Fruit fly (Drosophila melanogaster): ENCODE measurements around the gene CG44257.

CG44257 gene

DNA sequence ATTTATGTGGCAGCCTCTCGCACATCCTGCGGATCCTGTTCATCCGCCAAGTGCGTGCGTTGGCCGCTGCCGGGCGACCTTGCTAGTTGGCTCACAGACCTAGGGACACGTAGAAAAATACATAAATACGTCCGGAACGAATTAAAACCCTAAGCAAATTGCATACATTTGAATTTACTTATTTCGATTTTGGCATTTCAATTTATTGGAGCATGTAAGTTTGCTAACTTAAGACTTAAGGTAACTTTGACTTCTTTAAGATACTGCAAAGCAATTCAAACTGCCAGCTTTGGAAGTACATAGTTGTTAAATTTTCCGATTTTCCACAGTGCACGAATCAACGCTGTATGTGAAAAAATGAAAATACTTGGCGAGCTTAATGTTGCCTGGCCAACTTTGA lies 11.0 kb upstream of the CG44257 start, which contains the start of gene CG44259:
CG44259 (minus strand) TSS at position 101 of the 400 bp plus-strand sequence.
- TF ChIP-seq usp (GFP tag; optimal IDR thresholded peaks at IDR 0.05) (no peak), tai (GFP tag; optimal IDR thresholded peaks at IDR 0.05) (no peak), Abd-B (GFP tag; optimal IDR thresholded peaks at IDR 0.05) (no peak), h (GFP tag; optimal IDR thresholded peaks at IDR 0.05) (no peak), Jra (GFP tag; optimal IDR thresholded peaks at IDR 0.05) (no peak), dmrt93B (GFP tag; optimal IDR thresholded peaks at IDR 0.05) (no peak), pan (optimal IDR thresholded peaks at IDR 0.05) (no peak), CG9705 (GFP tag; optimal IDR thresholded peaks at IDR 0.05) (no peak), fru (GFP tag; optimal IDR thresholded peaks at IDR 0.05) (no peak), jim (GFP tag; optimal IDR thresholded peaks at IDR 0.05) (no peak), Dfd (GFP tag; optimal IDR thresholded peaks at IDR 0.05) (no peak)

dm6 chr3R:17283495-17283894 lies 18.4 kb downstream of the CG44257 start, which contains the start of gene CG31418:
Gene CG31418, plus strand, starts transcription at chr3R:17283795.
- TF ChIP-seq pan (optimal IDR thresholded peaks at IDR 0.05) (no peak), fru (GFP tag; optimal IDR thresholded peaks at IDR 0.05) (no peak), Dif (GFP tag; optimal IDR thresholded peaks at IDR 0.05; ENCODE audit: partially characterized antibody) (no peak), brk (GFP tag; optimal IDR thresholded peaks at IDR 0.05) (no peak)

DNA sequence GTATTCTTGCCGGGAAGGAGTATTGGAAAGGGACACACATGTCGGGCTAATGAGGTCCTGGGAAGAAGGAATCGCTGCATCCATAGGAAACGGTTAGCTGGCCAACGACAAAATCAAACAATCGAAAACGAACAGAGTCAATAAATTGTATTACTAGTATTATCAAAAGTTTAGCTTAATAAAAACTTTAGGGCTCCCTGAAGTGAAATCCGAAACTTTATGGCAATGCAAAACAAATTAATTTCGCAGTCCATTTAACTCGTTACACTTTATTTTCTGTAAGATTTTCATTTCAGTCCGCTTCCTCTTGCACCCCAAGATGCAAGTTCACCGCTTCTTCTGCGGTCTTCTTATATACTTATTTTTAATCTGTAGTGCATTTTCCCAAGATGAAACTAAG lies 19.3 kb downstream of the CG44257 start, which contains the start of gene CG31419:
CG31419 (plus strand) TSS at position 301 of the 400 bp plus-strand sequence.
- no peak for TF ChIP-seq Mio (GFP tag; optimal IDR thresholded peaks at IDR 0.05)
- no peak for TF ChIP-seq dl (GFP tag; optimal IDR thresholded peaks at IDR 0.05; ENCODE audit: insufficient read depth in 1 of 2, partially characterized antibody in 2 of 2)
- TF ChIP-seq dmrt93B (GFP tag; optimal IDR thresholded peaks at IDR 0.05) = no peak
- no peak for TF ChIP-seq Abd-B (GFP tag; optimal IDR thresholded peaks at IDR 0.05)
- TF ChIP-seq ey (GFP tag; optimal IDR thresholded peaks at IDR 0.05) = no peak
- no peak for TF ChIP-seq woc (GFP tag; optimal IDR thresholded peaks at IDR 0.05)
- no peak for TF ChIP-seq N (GFP tag; optimal IDR thresholded peaks at IDR 0.05)
- no peak for TF ChIP-seq OdsH (GFP tag; optimal IDR thresholded peaks at IDR 0.05)
- no peak for TF ChIP-seq CrebA (GFP tag; optimal IDR thresholded peaks at IDR 0.05; ENCODE audit: borderline replicate concordance)
- no peak for TF ChIP-seq Sp1 (GFP tag; optimal IDR thresholded peaks at IDR 0.05)
- TF ChIP-seq h (GFP tag; optimal IDR thresholded peaks at IDR 0.05) = no peak
- no peak for TF ChIP-seq usp (GFP tag; optimal IDR thresholded peaks at IDR 0.05)
- TF ChIP-seq foxo (GFP tag; optimal IDR thresholded peaks at IDR 0.05) = no peak
- TF ChIP-seq Hnf4 (GFP tag; optimal IDR thresholded peaks at IDR 0.05) = no peak
- TF ChIP-seq psq (GFP tag; optimal IDR thresholded peaks at IDR 0.05) = no peak
- TF ChIP-seq Rel (GFP tag; optimal IDR thresholded peaks at IDR 0.05) = no peak
- TF ChIP-seq Rel (tag; optimal IDR thresholded peaks at IDR 0.05) = no peak
- TF ChIP-seq tai (GFP tag; optimal IDR thresholded peaks at IDR 0.05) = no peak

DNA sequence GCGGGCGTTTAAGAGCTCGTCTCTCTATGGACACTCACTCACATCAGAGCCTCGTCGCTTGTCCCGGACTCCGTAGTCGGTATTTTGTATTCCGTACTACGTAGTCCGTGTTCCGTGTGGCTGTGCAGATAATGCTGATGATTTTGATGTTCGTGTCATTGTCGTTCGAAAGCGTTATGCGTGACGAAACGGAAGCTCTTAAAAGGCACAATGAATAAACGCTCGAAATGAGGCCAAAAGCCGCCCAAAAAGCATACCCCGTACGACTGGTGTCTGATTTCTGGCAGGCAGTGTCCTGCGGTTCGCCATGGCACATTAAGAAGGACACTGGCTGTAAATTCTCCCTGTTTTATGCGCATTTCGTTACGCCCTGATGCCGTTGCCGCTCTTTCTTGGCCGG lies 24.0 kb downstream of the CG44257 start:
- TF ChIP-seq Dfd (GFP tag; optimal IDR thresholded peaks at IDR 0.05) (no peak), lola (GFP tag; optimal IDR thresholded peaks at IDR 0.05) (no peak), jim (GFP tag; optimal IDR thresholded peaks at IDR 0.05) (no peak), ey (GFP tag; optimal IDR thresholded peaks at IDR 0.05) (no peak), rgr (GFP tag; optimal IDR thresholded peaks at IDR 0.05) (no peak), Myc (optimal IDR thresholded peaks at IDR 0.05) (no peak), CG32264 (GFP tag; optimal IDR thresholded peaks at IDR 0.05) (no peak), Jra (GFP tag; optimal IDR thresholded peaks at IDR 0.05) (no peak), Hnf4 (GFP tag; optimal IDR thresholded peaks at IDR 0.05) (no peak), tai (GFP tag; optimal IDR thresholded peaks at IDR 0.05) (no peak), Hr83 (GFP tag; optimal IDR thresholded peaks at IDR 0.05; ENCODE audit: poor library complexity, severe bottlenecking) (no peak), Abd-B (GFP tag; optimal IDR thresholded peaks at IDR 0.05) (no peak), Rel (GFP tag; optimal IDR thresholded peaks at IDR 0.05) (no peak), Rel (tag; optimal IDR thresholded peaks at IDR 0.05) (no peak)
